Fruit fly (Drosophila melanogaster) whole organism: Measurements from ENCODE around the gene CG10096.

Source experiments
- CG8478 ChIP-seq: fragments of >200 bp; optimal IDR thresholded peaks from 2 replicates; lab custom pipeline; 2018; ENCODE audit warnings: inconsistent platforms
- Dll ChIP-seq: fragments of >200 bp; optimal IDR thresholded peaks from 2 replicates; lab custom pipeline; 2017
- EcR ChIP-seq, 2 experiments: fragments of >200 bp; optimal IDR thresholded peaks; 2 replicates each; lab custom pipeline; 2017; ENCODE audit warnings: missing biosample characterization in 2 of 2, missing genetic modification characterization in 2 of 2, missing genetic modification reagents in 2 of 2
- pan ChIP-seq: fragments of >200 bp; optimal IDR thresholded peaks from 2 replicates; lab custom pipeline; 2017
- psq ChIP-seq: fragments of >200 bp; optimal IDR thresholded peaks from 2 replicates; lab custom pipeline; 2017
- usp ChIP-seq: fragments of >200 bp; optimal IDR thresholded peaks from 2 replicates; lab custom pipeline; 2017; ENCODE audit warnings: missing biosample characterization, missing genetic modification characterization, mixed read lengths

- TF ChIP-seq usp (no peak), Dll (no peak), pan (lab: Kevin White, UChicago) (no peak), psq (lab: Kevin White, UChicago) (no peak), CG8478 (no peak), EcR (GFP tag; optimal IDR thresholded peaks at IDR 0.05; lab: Kevin White, UChicago) (peak in 1 of 2 experiments; percentile 95)
Observed at dm6 chr3R:12381130-12381700, 14.6 kb downstream of the CG10096 start.
